Worm (Caenorhabditis elegans): ENCODE measurements around the gene Y47D3A.14.

Y47D3A.14 gene

DNA sequence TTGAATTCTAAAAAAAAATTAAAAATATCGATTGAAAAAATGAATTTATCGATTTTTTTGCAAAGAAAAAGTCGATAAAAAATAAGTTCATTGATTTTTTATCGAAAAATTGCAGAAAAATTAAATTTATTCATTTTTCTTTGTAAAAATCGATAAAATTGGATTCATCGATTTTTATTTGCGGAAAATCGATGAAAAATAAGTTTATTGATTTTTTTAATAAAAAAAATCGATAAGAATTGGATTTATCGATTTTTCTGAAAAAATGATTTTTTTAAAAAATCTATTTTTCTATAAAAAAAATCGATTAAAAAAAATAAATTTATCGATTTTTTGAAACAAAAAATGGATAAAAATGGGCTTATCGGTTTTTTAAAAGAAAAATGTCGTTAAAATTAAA lies 43.3 kb upstream of the Y47D3A.14 start:
- TF ChIP-seq ceh-18 (tag; optimal IDR thresholded peaks at IDR 0.05), result no peak
- peak; percentile 42 for TF ChIP-seq ceh-48 (tag; optimal IDR thresholded peaks at IDR 0.05)

ce11 chrIII:11278817-11279216 lies 42.1 kb upstream of the Y47D3A.14 start, which contains the start of gene Y47D3A.21:
Gene Y47D3A.21, minus strand, starts transcription at chrIII:11278917.
- TF ChIP-seq ref-2 (tag; optimal IDR thresholded peaks at IDR 0.05) (no peak), hlh-15 (tag; optimal IDR thresholded peaks at IDR 0.05) (no peak), ceh-22 (tag; optimal IDR thresholded peaks at IDR 0.05) (no peak), tbx-2 (tag; optimal IDR thresholded peaks at IDR 0.05) (no peak), ceh-30 (tag; optimal IDR thresholded peaks at IDR 0.05) (no peak), madf-2 (tag; optimal IDR thresholded peaks at IDR 0.05) (no peak), ama-1 (optimal IDR thresholded peaks at IDR 0.05) (no peak), dmd-4 (tag; optimal IDR thresholded peaks at IDR 0.05; ENCODE audit: borderline replicate concordance) (no peak), rnt-1 (tag; optimal IDR thresholded peaks at IDR 0.05) (no peak), C38D4.7 (GFP tag; optimal IDR thresholded peaks at IDR 0.05) (no peak), unc-86 (tag; optimal IDR thresholded peaks at IDR 0.05) (no peak), Y22D7AL.16 (tag; optimal IDR thresholded peaks at IDR 0.05) (no peak)

ce11 chrIII:11274590-11275116 lies 38.0 kb upstream of the Y47D3A.14 start, which contains the start of gene Y47D3A.20:
Gene Y47D3A.20, plus strand, starts transcription at chrIII:11275066.
- TF ChIP-seq fkh-10 (GFP tag; optimal IDR thresholded peaks at IDR 0.05) (no peak), ceh-14 (tag; optimal IDR thresholded peaks at IDR 0.05) (no peak), pat-9 (tag; optimal IDR thresholded peaks at IDR 0.05) (no peak), ref-2 (tag; optimal IDR thresholded peaks at IDR 0.05) (no peak), eyg-1 (tag; optimal IDR thresholded peaks at IDR 0.05) (no peak), unc-42 (tag; optimal IDR thresholded peaks at IDR 0.05) (no peak), syd-9 (tag; optimal IDR thresholded peaks at IDR 0.05) (no peak), ceh-19 (GFP tag; optimal IDR thresholded peaks at IDR 0.05) (no peak), ceh-9 (tag; optimal IDR thresholded peaks at IDR 0.05) (no peak), unc-55 (GFP tag; optimal IDR thresholded peaks at IDR 0.05) (no peak), hlh-15 (tag; optimal IDR thresholded peaks at IDR 0.05) (no peak), ceh-22 (tag; optimal IDR thresholded peaks at IDR 0.05) (no peak), tbx-2 (tag; optimal IDR thresholded peaks at IDR 0.05) (no peak), lin-11 (tag; optimal IDR thresholded peaks at IDR 0.05) (no peak), unc-3 (GFP tag; conservative IDR thresholded peaks at IDR 0.05) (no peak), unc-3 (tag; optimal IDR thresholded peaks at IDR 0.05) (no peak), sox-4 (tag; optimal IDR thresholded peaks at IDR 0.05) (no peak), mec-3 (tag; optimal IDR thresholded peaks at IDR 0.05; ENCODE audit: borderline replicate concordance) (no peak), nhr-232 (tag; optimal IDR thresholded peaks at IDR 0.05) (no peak), ceh-24 (tag; optimal IDR thresholded peaks at IDR 0.05) (no peak)

DNA sequence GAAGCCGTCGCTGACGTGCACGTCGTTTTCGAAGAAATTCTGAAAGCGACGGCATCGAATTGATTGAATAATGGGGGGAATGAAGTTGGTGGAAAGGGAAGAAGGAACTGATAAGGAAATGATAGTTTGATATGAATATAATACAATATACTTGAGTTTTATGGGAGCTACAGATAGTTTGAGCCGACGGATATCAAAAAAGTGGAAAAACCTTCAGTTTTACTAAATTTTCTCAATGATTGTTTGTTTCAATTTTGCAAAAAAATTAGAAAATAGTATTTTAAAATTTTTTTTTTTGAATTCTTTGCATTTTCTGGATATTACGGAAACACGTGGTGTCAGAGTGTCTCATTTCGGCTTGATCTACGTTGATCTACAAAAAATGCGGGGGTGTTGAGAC lies 34.1 kb upstream of the Y47D3A.14 start, which contains the start of gene obr-1:
obr-1 (minus strand) TSS at position 101 of the 400 bp plus-strand sequence.
- TF ChIP-seq pag-3 (tag; optimal IDR thresholded peaks at IDR 0.05; ENCODE audit: borderline replicate concordance) (no peak), nfya-1 (tag; optimal IDR thresholded peaks at IDR 0.05) (no peak), K02D7.2 (tag; optimal IDR thresholded peaks at IDR 0.05) (no peak), ceh-48 (tag; optimal IDR thresholded peaks at IDR 0.05) (no peak), T23F11.4 (GFP tag; optimal IDR thresholded peaks at IDR 0.05) (no peak), sox-2 (GFP tag; IDR thresholded peaks at IDR 0.05) (no peak), dmd-4 (tag; optimal IDR thresholded peaks at IDR 0.05; ENCODE audit: borderline replicate concordance) (no peak), C38D4.7 (GFP tag; optimal IDR thresholded peaks at IDR 0.05) (no peak), fax-1 (tag; optimal IDR thresholded peaks at IDR 0.05) (no peak), dve-1 (tag; optimal IDR thresholded peaks at IDR 0.05) (no peak), sox-4 (tag; optimal IDR thresholded peaks at IDR 0.05) (no peak), gmeb-2 (tag; optimal IDR thresholded peaks at IDR 0.05) (no peak), npax-4 (tag; optimal IDR thresholded peaks at IDR 0.05) (no peak), elt-4 (tag; optimal IDR thresholded peaks at IDR 0.05) (no peak), ama-1 (optimal IDR thresholded peaks at IDR 0.05) (no peak), unc-55 (GFP tag; optimal IDR thresholded peaks at IDR 0.05) (no peak), ceh-31 (tag; optimal IDR thresholded peaks at IDR 0.05) (no peak), ttx-3 (tag; optimal IDR thresholded peaks at IDR 0.05) (no peak)
